Fruit fly (Drosophila melanogaster) whole organism, embryonic: Measurements from ENCODE around the gene CG3088.

Experiments used
- Atf-2 ChIP-seq: fragments of 200-800 bp; sonication (Bioruptor generic); optimal IDR thresholded peaks from 2 replicates; lab custom pipeline; 2016; ENCODE audit warnings: missing biosample characterization, missing genetic modification characterization
- Awh ChIP-seq: fragments of 200-800 bp; sonication (Bioruptor generic); IDR thresholded peaks from 2 replicates; pipeline ENCODE4, ENCODE4 v1.3.6; 2022; ENCODE audit warnings: missing biosample characterization, missing genetic modification characterization
- CG1024 ChIP-seq: fragments of 200-800 bp; sonication (Bioruptor generic); IDR thresholded peaks from 2 replicates; pipeline ENCODE4 v1.3.6; 2022; ENCODE audit warnings: missing biosample characterization, missing genetic modification characterization
- CG11398 ChIP-seq: fragments of 200-800 bp; sonication (Bioruptor generic); optimal IDR thresholded peaks from 2 replicates; lab custom pipeline; 2016; ENCODE audit warnings: missing biosample characterization, missing genetic modification characterization
- CG11695 ChIP-seq: fragments of 200-800 bp; sonication (Bioruptor generic); IDR thresholded peaks from 3 replicates; pipeline ENCODE4 v1.3.6; 2022; ENCODE audit warnings: missing biosample characterization, missing genetic modification characterization
- CG11723 ChIP-seq: fragments of 200-800 bp; sonication (Bioruptor generic); optimal IDR thresholded peaks from 2 replicates; lab custom pipeline; 2017; ENCODE audit warnings: missing biosample characterization, mild to moderate bottlenecking, missing genetic modification characterization
- CG12219 ChIP-seq: fragments of 200-800 bp; sonication (Bioruptor generic); optimal IDR thresholded peaks from 3 replicates; lab custom pipeline; 2018; ENCODE audit warnings: missing biosample characterization, mild to moderate bottlenecking, missing genetic modification characterization
- CG15073 ChIP-seq: fragments of 200-800 bp; sonication (Bioruptor generic); optimal IDR thresholded peaks from 2 replicates; lab custom pipeline; 2016; ENCODE audit warnings: missing biosample characterization, missing genetic modification characterization
- CG1602 ChIP-seq: fragments of 200-800 bp; sonication (Bioruptor generic); optimal IDR thresholded peaks from 3 replicates; lab custom pipeline; 2016; ENCODE audit warnings: missing biosample characterization, missing genetic modification characterization
- CG17186 ChIP-seq: fragments of 200-800 bp; sonication (Bioruptor generic); optimal IDR thresholded peaks from 3 replicates; lab custom pipeline; 2017; ENCODE audit warnings: missing biosample characterization, missing genetic modification reagents, missing genetic modification characterization
- CG17568 ChIP-seq: fragments of 200-800 bp; sonication (Bioruptor generic); optimal IDR thresholded peaks from 2 replicates; lab custom pipeline; 2018; ENCODE audit warnings: missing biosample characterization, mild to moderate bottlenecking, missing genetic modification characterization, moderate library complexity
- CG18619 ChIP-seq: fragments of 200-800 bp; sonication (Bioruptor generic); optimal IDR thresholded peaks from 3 replicates; lab custom pipeline; 2017; ENCODE audit warnings: missing biosample characterization, mild to moderate bottlenecking, missing genetic modification characterization
- CG31365 ChIP-seq: fragments of 200-800 bp; sonication (Bioruptor generic); optimal IDR thresholded peaks from 2 replicates; lab custom pipeline; 2018; ENCODE audit warnings: missing biosample characterization, mild to moderate bottlenecking, missing genetic modification characterization
- CG31441 ChIP-seq: fragments of 200-800 bp; sonication (Bioruptor generic); IDR thresholded peaks from 2 replicates; pipeline ENCODE4 v1.3.6; 2022; ENCODE audit warnings: missing biosample characterization, missing genetic modification characterization
- CG3995 ChIP-seq: fragments of 200-800 bp; sonication (Bioruptor generic); optimal IDR thresholded peaks from 3 replicates; lab custom pipeline; 2016; ENCODE audit warnings: missing biosample characterization, missing genetic modification characterization
- CG6175 ChIP-seq: fragments of 200-800 bp; sonication (Bioruptor generic); IDR thresholded peaks from 3 replicates; pipeline ENCODE4 v1.3.6; 2022; ENCODE audit warnings: missing biosample characterization, missing genetic modification characterization
- CG7786 ChIP-seq: fragments of 200-800 bp; sonication (Bioruptor generic); optimal IDR thresholded peaks from 2 replicates; lab custom pipeline; 2016; ENCODE audit warnings: missing biosample characterization, missing genetic modification characterization
- CG9437 ChIP-seq: fragments of 200-800 bp; sonication (Bioruptor generic); optimal IDR thresholded peaks from 2 replicates; lab custom pipeline; 2018; ENCODE audit warnings: missing biosample characterization, mild to moderate bottlenecking, missing genetic modification characterization
- D19A ChIP-seq: fragments of 200-800 bp; optimal IDR thresholded peaks from 3 replicates; lab custom pipeline; 2019; ENCODE audit warnings: missing biosample characterization, mild to moderate bottlenecking, missing genetic modification characterization, moderate library complexity
- D19B ChIP-seq: fragments of 200-800 bp; sonication (Bioruptor generic); optimal IDR thresholded peaks from 2 replicates; lab custom pipeline; 2017; ENCODE audit warnings: missing biosample characterization, mild to moderate bottlenecking, missing genetic modification characterization
- Dek ChIP-seq: fragments of 200-800 bp; sonication (Bioruptor generic); optimal IDR thresholded peaks from 3 replicates; lab custom pipeline; 2019; ENCODE audit warnings: missing biosample characterization, mild to moderate bottlenecking, missing genetic modification characterization, moderate library complexity
- Doc3 ChIP-seq: fragments of 200-800 bp; sonication (Bioruptor generic); IDR thresholded peaks from 3 replicates; pipeline ENCODE4 v1.3.6; 2022; ENCODE audit warnings: missing biosample characterization, missing genetic modification characterization; ENCODE audit not compliant: partially characterized antibody
- Drgx ChIP-seq: fragments of 200-800 bp; sonication (Bioruptor generic); IDR thresholded peaks from 2 replicates; pipeline ENCODE4 v1.3.6; 2022; ENCODE audit warnings: missing biosample characterization, missing genetic modification characterization
- ERR ChIP-seq: fragments of 200-800 bp; sonication (Bioruptor generic); optimal IDR thresholded peaks from 2 replicates; lab custom pipeline; 2016; ENCODE audit warnings: missing biosample characterization, missing genetic modification characterization
- H2.0 ChIP-seq: fragments of 200-800 bp; sonication (Bioruptor generic); IDR thresholded peaks from 2 replicates; pipeline ENCODE4 v1.3.6; 2022; ENCODE audit warnings: missing biosample characterization, missing genetic modification characterization
- Hand ChIP-seq: fragments of 200-800 bp; sonication (Bioruptor generic); optimal IDR thresholded peaks from 2 replicates; lab custom pipeline; 2017; ENCODE audit warnings: mild to moderate bottlenecking, missing biosample characterization, missing genetic modification reagents, missing genetic modification characterization
- Kr ChIP-seq: fragments of 200-800 bp; sonication (Bioruptor generic); optimal IDR thresholded peaks from 2 replicates; lab custom pipeline; 2017; ENCODE audit warnings: missing biosample characterization, mild to moderate bottlenecking, missing genetic modification characterization
- MBD-R2 ChIP-seq: fragments of 200-800 bp; sonication (Bioruptor generic); IDR thresholded peaks from 2 replicates; pipeline ENCODE4 v1.3.6; 2022; ENCODE audit warnings: missing biosample characterization, missing genetic modification characterization
- MTF-1 ChIP-seq: fragments of 200-800 bp; sonication (Bioruptor generic); optimal IDR thresholded peaks from 2 replicates; lab custom pipeline; 2018; ENCODE audit warnings: missing biosample characterization, mild to moderate bottlenecking, missing genetic modification characterization, borderline replicate concordance
- Mad ChIP-seq: fragments of 200-800 bp; sonication (Bioruptor generic); optimal IDR thresholded peaks from 2 replicates; lab custom pipeline; 2016; ENCODE audit warnings: missing biosample characterization, missing genetic modification characterization
- Pdp1 ChIP-seq, 2 experiments: fragments of 200-800 bp; sonication (Bioruptor generic); optimal IDR thresholded peaks; 3 replicates each; lab custom pipeline; 2016; ENCODE audit warnings: missing biosample characterization in 2 of 2, missing genetic modification characterization in 2 of 2, mild to moderate bottlenecking in 1 of 2, moderate library complexity in 1 of 2
- Trl ChIP-seq, 3 experiments: fragments of >200 bp in 2 of 3; fragments of 200-800 bp in 1 of 3; sonication (Bioruptor generic) in 1 of 3; optimal IDR thresholded peaks; 2 replicates in 1 of 3; 3 replicates in 2 of 3; lab custom pipeline; 2016 to 2017; ENCODE audit warnings: missing biosample characterization in 1 of 3, missing genetic modification characterization in 1 of 3
- aop ChIP-seq: fragments of 200-800 bp; sonication (Bioruptor generic); IDR thresholded peaks from 2 replicates; pipeline ENCODE4 v1.3.6; 2022; ENCODE audit warnings: missing biosample characterization, missing genetic modification characterization
- bbx ChIP-seq: fragments of 200-800 bp; sonication (Bioruptor generic); IDR thresholded peaks from 2 replicates; pipeline ENCODE4 v1.3.6; 2022; ENCODE audit warnings: missing biosample characterization, missing genetic modification characterization; ENCODE audit not compliant: partially characterized antibody
- crol ChIP-seq: fragments of 200-800 bp; sonication (Bioruptor generic); IDR thresholded peaks from 2 replicates; pipeline ENCODE4 v1.3.6; 2022; ENCODE audit warnings: missing biosample characterization, missing genetic modification characterization
- dan ChIP-seq: fragments of 200-800 bp; sonication (Bioruptor generic); IDR thresholded peaks from 2 replicates; pipeline ENCODE4 v1.3.6; 2022; ENCODE audit warnings: missing biosample characterization, missing genetic modification characterization
- disco-r ChIP-seq: fragments of 200-800 bp; sonication (Bioruptor generic); optimal IDR thresholded peaks from 2 replicates; lab custom pipeline; 2016; ENCODE audit warnings: missing biosample characterization, missing genetic modification characterization
- dm ChIP-seq: fragments of 200-800 bp; sonication (Bioruptor generic); optimal IDR thresholded peaks from 3 replicates; lab custom pipeline; 2016; ENCODE audit warnings: missing biosample characterization, missing genetic modification characterization
- dpn ChIP-seq, 2 experiments: fragments of 200-800 bp; sonication (Bioruptor generic); optimal IDR thresholded peaks; 3 replicates each; lab custom pipeline; 2016; ENCODE audit warnings: missing biosample characterization in 2 of 2, missing genetic modification characterization in 2 of 2
- esg ChIP-seq: fragments of 200-800 bp; sonication (Bioruptor generic); conservative IDR thresholded peaks from 2 replicates; pipeline ENCODE4 v1.3.6; 2022; ENCODE audit warnings: missing biosample characterization, missing genetic modification characterization
- insv ChIP-seq, 2 experiments: fragments of 200-800 bp; sonication (Bioruptor generic); optimal IDR thresholded peaks; 3 replicates each; lab custom pipeline; 2016 to 2018; ENCODE audit warnings: missing biosample characterization in 2 of 2, missing genetic modification characterization in 2 of 2
- ken ChIP-seq: fragments of 200-800 bp; sonication (Bioruptor generic); IDR thresholded peaks from 3 replicates; pipeline ENCODE4 v1.3.6; 2022; ENCODE audit warnings: missing biosample characterization, missing genetic modification characterization
- lola ChIP-seq, 3 experiments: fragments of >200 bp in 2 of 3; fragments of 200-800 bp in 1 of 3; sonication (Bioruptor generic) in 1 of 3; optimal IDR thresholded peaks; 2 replicates each; lab custom pipeline; 2017 to 2019; ENCODE audit warnings: missing biosample characterization in 3 of 3, missing genetic modification characterization in 3 of 3, mild to moderate bottlenecking in 1 of 3, moderate library complexity in 1 of 3
- salm ChIP-seq: fragments of 200-800 bp; sonication (Bioruptor generic); optimal IDR thresholded peaks from 2 replicates; lab custom pipeline; 2018; ENCODE audit warnings: missing biosample characterization, mild to moderate bottlenecking, missing genetic modification characterization
- sd ChIP-seq: fragments of 200-800 bp; sonication (Bioruptor generic); optimal IDR thresholded peaks from 3 replicates; lab custom pipeline; 2018; ENCODE audit warnings: missing biosample characterization, mild to moderate bottlenecking, missing genetic modification characterization, moderate library complexity
- tio ChIP-seq: fragments of 200-800 bp; sonication (Bioruptor generic); optimal IDR thresholded peaks from 2 replicates; lab custom pipeline; 2017; ENCODE audit warnings: missing biosample characterization, missing genetic modification characterization, inconsistent platforms
- tll ChIP-seq, 2 experiments: fragments of 200-800 bp in 1 of 2; fragments of >200 bp in 1 of 2; sonication (Bioruptor generic) in 1 of 2; optimal IDR thresholded peaks; 2 replicates each; lab custom pipeline; 2017 to 2019; ENCODE audit warnings: missing biosample characterization in 2 of 2, missing genetic modification characterization in 2 of 2, mild to moderate bottlenecking in 1 of 2, moderate library complexity in 1 of 2
- trem ChIP-seq: fragments of 200-800 bp; optimal IDR thresholded peaks from 3 replicates; lab custom pipeline; 2019; ENCODE audit warnings: missing biosample characterization, mild to moderate bottlenecking, missing genetic modification characterization, moderate library complexity
- twi ChIP-seq: fragments of 200-800 bp; optimal IDR thresholded peaks from 2 replicates; lab custom pipeline; 2019; ENCODE audit warnings: missing biosample characterization, mild to moderate bottlenecking, missing genetic modification characterization, moderate library complexity
- yki ChIP-seq: fragments of >200 bp; optimal IDR thresholded peaks from 3 replicates; lab custom pipeline; 2018

Gene CG3088

DNA sequence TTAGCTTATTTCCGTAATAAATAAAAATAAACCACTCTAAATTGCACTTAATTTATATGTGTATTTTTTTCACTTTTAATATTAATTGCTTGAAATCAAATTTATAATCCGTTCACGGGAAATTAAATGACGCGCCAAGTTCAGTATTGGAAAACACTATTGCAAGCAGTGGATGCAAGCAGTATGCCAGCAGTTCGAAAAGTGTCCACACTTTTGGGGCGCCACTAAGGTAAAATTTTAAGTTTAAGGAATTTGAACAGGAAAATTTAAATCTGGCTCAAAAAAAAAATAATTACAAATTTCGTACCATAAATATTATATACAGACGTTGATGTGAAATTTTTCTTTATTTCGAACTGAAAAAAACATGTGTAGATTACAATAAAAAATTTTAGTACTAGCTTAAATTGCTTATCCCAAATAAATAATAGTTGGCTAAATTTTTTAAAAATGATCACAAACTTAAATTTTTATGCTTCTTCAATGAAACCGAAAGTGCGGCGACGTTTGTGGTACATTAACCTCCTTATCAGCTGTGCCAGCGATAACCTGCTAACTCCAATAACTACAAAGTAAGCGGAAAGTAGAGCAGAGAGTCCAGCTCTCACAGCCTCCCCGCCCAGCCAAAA, 12.9 kb upstream of the CG3088 start (continued):
- TF ChIP-seq dan (GFP tag; lab: Robert Waterston, UW): no peak
- TF ChIP-seq CG11398 (GFP tag; lab: Kevin White, UChicago): no peak
- TF ChIP-seq Dek: peak; percentile 41
- no peak for TF ChIP-seq CG1024 (GFP tag; lab: Robert Waterston, UW)
- TF ChIP-seq aop (GFP tag; lab: Robert Waterston, UW): no peak
- no peak for TF ChIP-seq CG11695
- no peak for TF ChIP-seq CG17568
- TF ChIP-seq CG15073 (GFP tag; lab: Kevin White, UChicago): no peak
- no peak for TF ChIP-seq Drgx (GFP tag; lab: Robert Waterston, UW)
- no peak for TF ChIP-seq Kr (GFP tag; lab: Kevin White, UChicago)
- peak in 1 of 2 experiments; percentile 66 for TF ChIP-seq Pdp1 (GFP tag; optimal IDR thresholded peaks at IDR 0.05; lab: Kevin White, UChicago)
- no peak for TF ChIP-seq MTF-1 (GFP tag; lab: Kevin White, UChicago)
- no peak for TF ChIP-seq twi (tag; lab: Kevin White, UChicago)
- no peak for TF ChIP-seq Atf-2 (GFP tag; lab: Kevin White, UChicago)
- TF ChIP-seq CG9437 (GFP tag; lab: Kevin White, UChicago): no peak
- TF ChIP-seq CG7786 (GFP tag; lab: Kevin White, UChicago): no peak
- no peak for TF ChIP-seq D19B (GFP tag; lab: Kevin White, UChicago)
- TF ChIP-seq Doc3 (GFP tag; lab: Robert Waterston, UW): no peak
- no peak for TF ChIP-seq bbx (GFP tag; lab: Robert Waterston, UW)
- TF ChIP-seq CG1602: peak; percentile 17
- no peak for TF ChIP-seq tll (GFP tag; optimal IDR thresholded peaks at IDR 0.05; lab: Kevin White, UChicago)
- no peak for TF ChIP-seq CG18619
- no peak for TF ChIP-seq CG17186 (GFP tag; lab: Kevin White, UChicago)
- TF ChIP-seq MBD-R2 (GFP tag; lab: Robert Waterston, UW): peak; percentile 46; the same call in 1 of the 2 replicates
- TF ChIP-seq sd (tag; lab: Kevin White, UChicago): no peak
- no peak for TF ChIP-seq disco-r (GFP tag; lab: Kevin White, UChicago)
- TF ChIP-seq salm (tag; lab: Kevin White, UChicago): no peak
- TF ChIP-seq trem (tag; lab: Kevin White, UChicago): no peak
- no peak for TF ChIP-seq D19A (tag; lab: Kevin White, UChicago)
- TF ChIP-seq Mad (GFP tag; lab: Kevin White, UChicago): no peak
- no peak for TF ChIP-seq lola (GFP tag; optimal IDR thresholded peaks at IDR 0.05; lab: Kevin White, UChicago)
- TF ChIP-seq dpn (GFP tag; optimal IDR thresholded peaks at IDR 0.05; lab: Kevin White, UChicago): no peak
- TF ChIP-seq CG3995 (GFP tag; lab: Kevin White, UChicago): no peak
- no peak for TF ChIP-seq tio (GFP tag; lab: Kevin White, UChicago)
- no peak for TF ChIP-seq ERR (GFP tag; lab: Kevin White, UChicago)
- TF ChIP-seq ken (GFP tag; lab: Robert Waterston, UW): peak; percentile 68; the same call in 2 of the 3 replicates
- TF ChIP-seq crol: no peak
- TF ChIP-seq CG11723 (GFP tag; lab: Kevin White, UChicago): no peak
- peak; percentile 98 for TF ChIP-seq CG31365
- TF ChIP-seq Trl (optimal IDR thresholded peaks at IDR 0.05; lab: Kevin White, UChicago): no peak
- no peak for TF ChIP-seq Trl (GFP tag; optimal IDR thresholded peaks at IDR 0.05; lab: Kevin White, UChicago)
- TF ChIP-seq CG6175: no peak
- TF ChIP-seq Awh: no peak
- no peak for TF ChIP-seq esg (GFP tag; lab: Robert Waterston, UW)
- TF ChIP-seq CG12219: no peak
- TF ChIP-seq insv (GFP tag; optimal IDR thresholded peaks at IDR 0.05; lab: Kevin White, UChicago): no peak
- TF ChIP-seq yki (lab: Kevin White, UChicago): no peak
- no peak for TF ChIP-seq H2.0 (GFP tag; lab: Robert Waterston, UW)
- 0 out of 2 replicates have a peak, but pooled peaks have one; percentile 35 for TF ChIP-seq CG31441 (GFP tag; lab: Robert Waterston, UW)
- TF ChIP-seq Hand (GFP tag; lab: Kevin White, UChicago): no peak
- no peak for TF ChIP-seq dm (GFP tag; lab: Kevin White, UChicago)
